Worm (Caenorhabditis elegans): ENCODE results near the gene mpdu-1.

ce11 chrV:8355435-8356212 lies 3.3 kb downstream of the mpdu-1 start, which contains the start of gene mom-2:
- TF ChIP-seq sea-1 (GFP tag; conservative IDR thresholded peaks at IDR 0.05) (no peak), ama-1 (optimal IDR thresholded peaks at IDR 0.05) (no peak), tbx-37 (GFP tag; conservative IDR thresholded peaks at IDR 0.05) (no peak), ceh-36 (tag; optimal IDR thresholded peaks at IDR 0.05) (no peak), B0310.2 (tag; optimal IDR thresholded peaks at IDR 0.05) (no peak)
